Fruit fly (Drosophila melanogaster) whole organism, embryonic: Measurements from ENCODE around the gene side-IV.

Source experiments
- Ada2b ChIP-seq: fragments of 200-800 bp; sonication (Bioruptor generic); IDR thresholded peaks from 2 replicates; pipeline ENCODE4 v1.3.6; 2022; ENCODE audit warnings: missing biosample characterization, missing genetic modification characterization
- Aef1 ChIP-seq: fragments of 200-800 bp; sonication (Bioruptor generic); IDR thresholded peaks from 3 replicates; pipeline ENCODE4 v1.3.6; 2022; ENCODE audit warnings: missing biosample characterization, missing genetic modification characterization
- Antp ChIP-seq: fragments of 200-800 bp; sonication (Bioruptor generic); optimal IDR thresholded peaks from 3 replicates; lab custom pipeline; 2016; ENCODE audit warnings: missing biosample characterization, missing genetic modification characterization
- CG10274 ChIP-seq: fragments of 200-800 bp; sonication (Bioruptor generic); optimal IDR thresholded peaks from 3 replicates; lab custom pipeline; 2017; ENCODE audit warnings: missing biosample characterization, mild to moderate bottlenecking, missing genetic modification characterization
- CG10543 ChIP-seq: fragments of 200-800 bp; sonication (Bioruptor generic); optimal IDR thresholded peaks from 3 replicates; lab custom pipeline; 2017; ENCODE audit warnings: missing biosample characterization, mild to moderate bottlenecking, missing genetic modification characterization, moderate library complexity
- CG11093 ChIP-seq: fragments of 200-800 bp; sonication (Bioruptor generic); IDR thresholded peaks from 3 replicates; pipeline ENCODE4 v1.3.6; 2022; ENCODE audit warnings: missing biosample characterization, missing genetic modification characterization
- CG11695 ChIP-seq: fragments of 200-800 bp; sonication (Bioruptor generic); IDR thresholded peaks from 3 replicates; pipeline ENCODE4 v1.3.6; 2022; ENCODE audit warnings: missing biosample characterization, missing genetic modification characterization
- CG13775 ChIP-seq: fragments of 200-800 bp; sonication (Bioruptor generic); optimal IDR thresholded peaks from 3 replicates; lab custom pipeline; 2017; ENCODE audit warnings: missing biosample characterization, mild to moderate bottlenecking, missing genetic modification characterization
- CG14710 ChIP-seq: fragments of 200-800 bp; sonication (Bioruptor generic); optimal IDR thresholded peaks from 3 replicates; lab custom pipeline; 2019; ENCODE audit warnings: missing biosample characterization, mild to moderate bottlenecking, missing genetic modification characterization, moderate library complexity
- CG15011 ChIP-seq: fragments of 200-800 bp; sonication (Bioruptor generic); optimal IDR thresholded peaks from 3 replicates; lab custom pipeline; 2018; ENCODE audit warnings: missing biosample characterization, mild to moderate bottlenecking, missing genetic modification characterization
- CG1529 ChIP-seq: fragments of 200-800 bp; sonication (Bioruptor generic); optimal IDR thresholded peaks from 3 replicates; lab custom pipeline; 2018; ENCODE audit warnings: missing biosample characterization, missing genetic modification characterization
- CG15696 ChIP-seq: fragments of 200-800 bp; sonication (Bioruptor generic); optimal IDR thresholded peaks from 2 replicates; lab custom pipeline; 2019; ENCODE audit warnings: missing biosample characterization, mild to moderate bottlenecking, missing genetic modification characterization, moderate library complexity
- CG17328 ChIP-seq: fragments of 200-800 bp; sonication (Bioruptor generic); IDR thresholded peaks from 2 replicates; pipeline ENCODE4 v1.3.6; 2022; ENCODE audit warnings: missing biosample characterization, missing genetic modification characterization
- CG5953 ChIP-seq: fragments of 200-800 bp; sonication (Bioruptor generic); IDR thresholded peaks from 2 replicates; pipeline ENCODE4 v1.3.6; 2022; ENCODE audit warnings: missing biosample characterization, missing genetic modification characterization
- CG6683 ChIP-seq: fragments of 200-800 bp; sonication (Bioruptor generic); optimal IDR thresholded peaks from 2 replicates; lab custom pipeline; 2017; ENCODE audit warnings: missing biosample characterization, mild to moderate bottlenecking, missing genetic modification characterization, missing genetic modification reagents
- CG6791 ChIP-seq: fragments of 200-800 bp; sonication (Bioruptor generic); IDR thresholded peaks from 3 replicates; pipeline ENCODE4 v1.3.6; 2022; ENCODE audit warnings: missing biosample characterization, missing genetic modification characterization; ENCODE audit not compliant: partially characterized antibody
- CG6813 ChIP-seq: fragments of 200-800 bp; sonication (Bioruptor generic); optimal IDR thresholded peaks from 2 replicates; lab custom pipeline; 2017; ENCODE audit warnings: missing biosample characterization, missing genetic modification characterization, mild to moderate bottlenecking, moderate library complexity, missing genetic modification reagents
- CG8765 ChIP-seq: fragments of 200-800 bp; sonication (Bioruptor generic); IDR thresholded peaks from 2 replicates; pipeline ENCODE4 v1.3.6; 2022; ENCODE audit warnings: missing biosample characterization, missing genetic modification characterization
- CTCF ChIP-seq: fragments of 200-800 bp; sonication (Bioruptor generic); optimal IDR thresholded peaks from 2 replicates; lab custom pipeline; 2017; ENCODE audit warnings: missing biosample characterization, mild to moderate bottlenecking, missing genetic modification characterization, moderate library complexity
- Chrac-16 ChIP-seq: fragments of 200-800 bp; sonication (Bioruptor generic); optimal IDR thresholded peaks from 3 replicates; lab custom pipeline; 2016; ENCODE audit warnings: missing biosample characterization, missing genetic modification characterization
- CoRest ChIP-seq: fragments of 200-800 bp; sonication (Bioruptor generic); optimal IDR thresholded peaks from 3 replicates; lab custom pipeline; 2018; ENCODE audit warnings: missing biosample characterization, mild to moderate bottlenecking, missing genetic modification characterization, moderate library complexity
- Dip3 ChIP-seq: fragments of 200-800 bp; sonication (Bioruptor generic); optimal IDR thresholded peaks from 3 replicates; lab custom pipeline; 2016; ENCODE audit warnings: missing biosample characterization, missing genetic modification characterization
- Dll ChIP-seq: fragments of 200-800 bp; sonication (Bioruptor generic); IDR thresholded peaks from 4 replicates; pipeline ENCODE4 v1.3.6; 2022; ENCODE audit warnings: missing biosample characterization, missing genetic modification characterization; ENCODE audit not compliant: partially characterized antibody
- Dp ChIP-seq: fragments of 200-800 bp; sonication (Bioruptor generic); optimal IDR thresholded peaks from 2 replicates; lab custom pipeline; 2018; ENCODE audit warnings: missing biosample characterization, mild to moderate bottlenecking, missing genetic modification characterization, moderate library complexity
- Gsc ChIP-seq: fragments of 200-800 bp; sonication (Bioruptor generic); IDR thresholded peaks from 2 replicates; pipeline ENCODE4 v1.3.6; 2022; ENCODE audit warnings: missing biosample characterization, missing genetic modification characterization
- HmgD ChIP-seq: fragments of 200-800 bp; sonication (Bioruptor generic); optimal IDR thresholded peaks from 3 replicates; lab custom pipeline; 2016; ENCODE audit warnings: missing biosample characterization, missing genetic modification characterization
- Hmx ChIP-seq: fragments of 200-800 bp; sonication (Bioruptor generic); optimal IDR thresholded peaks from 2 replicates; lab custom pipeline; 2016; ENCODE audit warnings: missing biosample characterization, missing genetic modification characterization
- Mes4 ChIP-seq: fragments of 200-800 bp; sonication (Bioruptor generic); optimal IDR thresholded peaks from 2 replicates; lab custom pipeline; 2016; ENCODE audit warnings: missing biosample characterization, missing genetic modification characterization
- Mrtf ChIP-seq: fragments of 200-800 bp; sonication (Bioruptor generic); IDR thresholded peaks from 3 replicates; pipeline ENCODE4 v1.3.6; 2022; ENCODE audit warnings: missing biosample characterization, missing genetic modification characterization
- Myb ChIP-seq: fragments of 200-800 bp; sonication (Bioruptor generic); optimal IDR thresholded peaks from 2 replicates; lab custom pipeline; 2016; ENCODE audit warnings: missing biosample characterization, missing genetic modification characterization
- NFAT ChIP-seq: fragments of 200-800 bp; sonication (Bioruptor generic); IDR thresholded peaks from 2 replicates; pipeline ENCODE4 v1.3.6; 2022; ENCODE audit warnings: missing biosample characterization, missing genetic modification characterization
- Oli ChIP-seq: fragments of 200-800 bp; sonication (Bioruptor generic); optimal IDR thresholded peaks from 2 replicates; lab custom pipeline; 2018; ENCODE audit warnings: missing biosample characterization, mild to moderate bottlenecking, missing genetic modification characterization, moderate library complexity
- Rx ChIP-seq: fragments of 200-800 bp; sonication (Bioruptor generic); IDR thresholded peaks from 2 replicates; pipeline ENCODE4 v1.3.6; 2022; ENCODE audit warnings: missing biosample characterization, missing genetic modification characterization
- Tbp ChIP-seq: fragments of >200 bp; optimal IDR thresholded peaks from 2 replicates; lab custom pipeline; 2018; ENCODE audit warnings: missing biosample characterization, missing genetic modification characterization
- ara ChIP-seq: fragments of 200-800 bp; sonication (Bioruptor generic); IDR thresholded peaks from 2 replicates; pipeline ENCODE4 v1.3.6; 2022; ENCODE audit warnings: missing biosample characterization, missing genetic modification characterization
- bab2 ChIP-seq: fragments of 200-800 bp; sonication (Bioruptor generic); optimal IDR thresholded peaks from 2 replicates; lab custom pipeline; 2016; ENCODE audit warnings: missing biosample characterization, missing genetic modification characterization
- bbx ChIP-seq: fragments of 200-800 bp; sonication (Bioruptor generic); IDR thresholded peaks from 2 replicates; pipeline ENCODE4 v1.3.6; 2022; ENCODE audit warnings: missing biosample characterization, missing genetic modification characterization; ENCODE audit not compliant: partially characterized antibody
- danr ChIP-seq: fragments of 200-800 bp; sonication (Bioruptor generic); IDR thresholded peaks from 2 replicates; pipeline ENCODE4 v1.3.6; 2022; ENCODE audit warnings: missing biosample characterization, missing genetic modification characterization
- fd102C ChIP-seq: fragments of 200-800 bp; sonication (Bioruptor generic); optimal IDR thresholded peaks from 2 replicates; lab custom pipeline; 2018; ENCODE audit warnings: missing biosample characterization, mild to moderate bottlenecking, missing genetic modification characterization, moderate library complexity
- gcm2 ChIP-seq: fragments of 200-800 bp; sonication (Bioruptor generic); optimal IDR thresholded peaks from 2 replicates; lab custom pipeline; 2016; ENCODE audit warnings: missing biosample characterization, missing genetic modification characterization
- gro ChIP-seq: fragments of 200-800 bp; sonication (Bioruptor generic); optimal IDR thresholded peaks from 2 replicates; lab custom pipeline; 2016; ENCODE audit warnings: missing biosample characterization, missing genetic modification characterization
- her ChIP-seq: fragments of 200-800 bp; sonication (Bioruptor generic); optimal IDR thresholded peaks from 2 replicates; lab custom pipeline; 2016; ENCODE audit warnings: missing biosample characterization, missing genetic modification characterization
- mld ChIP-seq: fragments of 200-800 bp; sonication (Bioruptor generic); IDR thresholded peaks from 3 replicates; pipeline ENCODE4 v1.3.6; 2022; ENCODE audit warnings: missing biosample characterization, missing genetic modification characterization; ENCODE audit not compliant: partially characterized antibody
- pan ChIP-seq, 4 experiments: fragments of >200 bp in 3 of 4; fragments of 200-800 bp in 1 of 4; sonication (Bioruptor generic) in 1 of 4; optimal IDR thresholded peaks in 3 of 4; IDR thresholded peaks in 1 of 4; 2 replicates each; pipeline versions ENCODE4 v1.3.6 to Lab custom; 2017 to 2022; ENCODE audit warnings: missing biosample characterization in 2 of 4, missing genetic modification characterization in 2 of 4, mixed read lengths in 1 of 4
- pfk ChIP-seq: fragments of 200-800 bp; sonication (Bioruptor generic); optimal IDR thresholded peaks from 2 replicates; lab custom pipeline; 2018; ENCODE audit warnings: missing biosample characterization, mild to moderate bottlenecking, missing genetic modification characterization, moderate library complexity
- pho ChIP-seq: fragments of 200-800 bp; sonication (Bioruptor generic); optimal IDR thresholded peaks from 2 replicates; lab custom pipeline; 2016; ENCODE audit warnings: missing biosample characterization, missing genetic modification characterization
- prd ChIP-seq, 3 experiments: fragments of >200 bp in 2 of 3; fragments of 200-800 bp in 1 of 3; sonication (Bioruptor generic) in 1 of 3; optimal IDR thresholded peaks in 2 of 3; IDR thresholded peaks in 1 of 3; 2 replicates in 2 of 3; 3 replicates in 1 of 3; pipeline versions ENCODE4 v1.3.6 to Lab custom; 2017 to 2022; ENCODE audit warnings: missing biosample characterization in 1 of 3, missing genetic modification characterization in 1 of 3
- run ChIP-seq: fragments of 200-800 bp; sonication (Bioruptor generic); optimal IDR thresholded peaks from 3 replicates; lab custom pipeline; 2018; ENCODE audit warnings: missing biosample characterization, mild to moderate bottlenecking, missing genetic modification characterization
- sens-2 ChIP-seq: fragments of 200-800 bp; sonication (Bioruptor generic); IDR thresholded peaks from 2 replicates; pipeline ENCODE4 v1.3.6; 2022; ENCODE audit warnings: missing biosample characterization, missing genetic modification characterization
- stc ChIP-seq: fragments of 200-800 bp; sonication (Bioruptor generic); IDR thresholded peaks from 2 replicates; pipeline ENCODE4 v1.3.6; 2022; ENCODE audit warnings: missing biosample characterization, missing genetic modification characterization

The side-IV gene

DNA sequence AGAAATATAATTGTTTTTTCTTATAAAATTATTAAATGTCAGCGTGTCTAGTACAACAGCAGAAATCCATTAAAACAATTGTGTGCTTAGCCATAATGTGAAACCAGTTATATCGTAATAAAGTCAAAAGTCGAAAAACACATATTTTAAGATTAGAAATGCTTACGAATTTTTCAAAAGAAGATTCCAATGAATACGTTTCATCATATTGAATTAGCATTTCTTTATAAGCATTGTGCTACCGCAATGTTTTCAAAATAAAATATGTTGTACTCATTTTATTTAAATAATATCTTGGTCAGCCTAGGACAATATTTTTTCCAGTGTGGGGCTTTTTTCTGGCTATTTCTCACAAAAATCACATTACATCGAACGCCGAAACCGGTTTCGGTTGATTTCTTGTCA, 2.5 kb downstream of the side-IV start (continued):
- TF ChIP-seq Dip3 (GFP tag; lab: Kevin White, UChicago) (peak; percentile 59), Dll (GFP tag; lab: Robert Waterston, UW) (no peak), CG13775 (GFP tag; lab: Kevin White, UChicago) (peak; percentile 84), pfk (no peak), Myb (GFP tag; lab: Kevin White, UChicago) (peak; percentile 24), ara (no peak), CTCF (GFP tag; lab: Kevin White, UChicago) (peak; percentile 19), pan (optimal IDR thresholded peaks at IDR 0.05; lab: Kevin White, UChicago) (no peak), pan (GFP tag; optimal IDR thresholded peaks at IDR 0.05 in 1 of 2, IDR thresholded peaks at IDR 0.05 in 1 of 2) (peak in 1 of 2 experiments; percentile 62), CG11695 (GFP tag; lab: Robert Waterston, UW) (peak; percentile 66), CG6813 (GFP tag; lab: Kevin White, UChicago) (peak; percentile 47), bbx (GFP tag; lab: Robert Waterston, UW) (no peak), Antp (GFP tag; lab: Kevin White, UChicago) (peak; percentile 30), Rx (GFP tag; lab: Robert Waterston, UW) (peak; percentile 44; the same call in 1 of the 2 replicates), CG15696 (tag; lab: Kevin White, UChicago) (peak; percentile 52), CG5953 (no peak), CG1529 (peak; percentile 71), gro (no peak), Mes4 (GFP tag; lab: Kevin White, UChicago) (peak; percentile 34), Chrac-16 (GFP tag; lab: Kevin White, UChicago) (peak; percentile 70), CG6683 (peak; percentile 28), CG14710 (tag; lab: Kevin White, UChicago) (peak; percentile 76), prd (optimal IDR thresholded peaks at IDR 0.05; lab: Kevin White, UChicago) (no peak), prd (GFP tag; IDR thresholded peaks at IDR 0.05; lab: Robert Waterston, UW) (peak; percentile 70), fd102C (GFP tag; lab: Kevin White, UChicago) (no peak), Tbp (GFP tag; lab: Kevin White, UChicago) (no peak), CoRest (peak; percentile 92), NFAT (GFP tag; lab: Robert Waterston, UW) (no peak), gcm2 (GFP tag; lab: Kevin White, UChicago) (peak; percentile 22), Oli (tag; lab: Kevin White, UChicago) (peak; percentile 89), run (tag; lab: Kevin White, UChicago) (peak; percentile 54), Hmx (peak; percentile 62), Ada2b (peak; percentile 64), bab2 (GFP tag; lab: Kevin White, UChicago) (peak; percentile 54), CG8765 (GFP tag; lab: Robert Waterston, UW) (no peak), her (GFP tag; lab: Kevin White, UChicago) (no peak), CG10543 (GFP tag; lab: Kevin White, UChicago) (no peak), Mrtf (GFP tag; lab: Robert Waterston, UW) (no peak; the same call in 1 of the 3 replicates), mld (no peak), CG10274 (GFP tag; lab: Kevin White, UChicago) (peak; percentile 56), Dp (no peak), CG17328 (peak; percentile 36; the same call in 1 of the 2 replicates), Gsc (GFP tag; lab: Robert Waterston, UW) (0 out of 2 replicates have a peak, but pooled peaks have one; percentile 20), CG11093 (peak; percentile 58; the same call in 1 of the 3 replicates), CG6791 (GFP tag; lab: Robert Waterston, UW) (no peak), Aef1 (GFP tag; lab: Robert Waterston, UW) (peak; percentile 46), pho (GFP tag; lab: Kevin White, UChicago) (peak; percentile 73), danr (GFP tag; lab: Robert Waterston, UW) (peak; percentile 30; the same call in 1 of the 2 replicates), HmgD (GFP tag; lab: Kevin White, UChicago) (no peak), stc (GFP tag; lab: Robert Waterston, UW) (peak; percentile 23; the same call in 1 of the 2 replicates), CG15011 (peak; percentile 75), sens-2 (no peak)
